Fruit fly (Drosophila melanogaster): Measurements from ENCODE around the gene CG17803.
"Not testable (repeated sequence)": the region's sequence is repeated elsewhere in the genome, so short reads cannot be mapped to it uniquely, and the experiment has no call there.

Gene CG17803

DNA sequence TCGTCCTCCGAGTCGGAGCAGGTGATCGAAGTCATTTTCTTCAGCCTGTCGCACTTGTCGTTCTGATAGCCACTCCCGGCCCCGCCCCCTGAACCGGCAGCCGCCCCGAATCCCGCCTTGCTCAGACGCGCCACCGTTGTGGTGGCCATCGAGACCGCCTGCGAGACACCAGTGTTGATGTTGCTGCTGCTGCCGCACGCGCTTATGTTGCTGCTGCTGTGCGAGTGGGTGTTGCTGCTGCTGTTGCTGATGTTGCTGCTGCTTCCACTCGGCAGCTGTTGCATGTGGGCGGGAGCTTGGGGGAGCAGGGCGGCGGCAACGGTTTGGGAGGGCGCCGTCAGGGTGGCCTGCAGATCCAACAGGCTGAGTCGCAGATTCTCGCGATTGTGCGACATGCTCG lies 27.4 kb downstream of the CG17803 start:
- TF ChIP-seq spab (GFP tag; optimal IDR thresholded peaks at IDR 0.05): no peak
- TF ChIP-seq fd85E (GFP tag; optimal IDR thresholded peaks at IDR 0.05): no peak
- TF ChIP-seq dac (GFP tag; optimal IDR thresholded peaks at IDR 0.05): no peak
- TF ChIP-seq CG10631 (GFP tag; optimal IDR thresholded peaks at IDR 0.05): no peak
- no peak for TF ChIP-seq Ets96B (tag; optimal IDR thresholded peaks at IDR 0.05)
- TF ChIP-seq Gug (GFP tag; IDR thresholded peaks at IDR 0.05): no peak

DNA sequence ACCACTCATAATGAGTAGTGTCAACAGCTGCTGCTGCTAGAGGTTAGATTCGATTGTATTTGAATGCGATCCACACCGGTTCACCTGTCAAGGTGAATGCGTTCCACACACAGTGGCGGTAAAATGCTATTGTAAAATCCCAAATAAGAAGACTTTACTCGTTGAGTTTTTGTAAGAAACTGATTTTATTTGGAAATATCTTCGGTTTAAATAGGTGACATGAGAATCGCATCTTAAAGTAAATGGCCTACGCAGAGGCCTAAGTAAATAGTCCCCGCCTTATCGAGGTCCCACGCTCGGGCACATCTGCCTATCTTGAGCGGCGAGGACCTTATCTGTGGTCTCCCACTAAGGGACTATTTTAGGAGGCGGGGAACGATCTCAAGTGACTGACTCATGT lies 38.2 kb downstream of the CG17803 start, which contains the start of gene TyrR:
TSS of gene TyrR (minus strand) at position 101 of the 400 bp plus-strand sequence.
- TF ChIP-seq Sox15, Blimp-1, fd59A (GFP tag; optimal IDR thresholded peaks at IDR 0.05): not testable (repeated sequence)

DNA sequence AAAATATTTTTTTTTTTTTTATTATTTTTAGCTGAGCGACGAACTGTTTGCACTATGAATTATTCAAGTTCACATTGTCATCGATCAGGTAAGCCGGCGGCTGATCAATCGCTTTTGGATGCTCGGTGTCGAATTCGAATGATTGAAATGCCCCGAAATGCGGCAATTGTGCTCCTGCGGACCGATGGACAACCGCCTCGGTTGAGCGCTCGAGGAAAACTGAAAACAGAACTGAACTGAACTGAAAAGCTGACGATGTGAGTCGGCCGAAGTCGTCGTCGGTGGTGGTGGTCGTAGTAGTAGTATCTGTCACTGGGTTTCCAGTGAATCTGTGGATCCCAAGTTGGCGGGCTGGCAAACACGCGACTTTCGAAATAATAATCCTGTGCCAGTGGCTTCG lies 39.1 kb downstream of the CG17803 start:
- TF ChIP-seq Hr39 (GFP tag; optimal IDR thresholded peaks at IDR 0.05) (no peak), CG10631 (GFP tag; optimal IDR thresholded peaks at IDR 0.05) (no peak), Ets21C (GFP tag; optimal IDR thresholded peaks at IDR 0.05) (no peak), vri (GFP tag; optimal IDR thresholded peaks at IDR 0.05) (no peak), CG15336 (GFP tag; IDR thresholded peaks at IDR 0.05) (no peak), Hr4 (GFP tag; optimal IDR thresholded peaks at IDR 0.05) (no peak), CG3919 (GFP tag; optimal IDR thresholded peaks at IDR 0.05) (no peak), CG11294 (GFP tag; IDR thresholded peaks at IDR 0.05) (no peak), Met (GFP tag; optimal IDR thresholded peaks at IDR 0.05) (no peak), Eip93F (GFP tag; optimal IDR thresholded peaks at IDR 0.05) (no peak), CG6792 (GFP tag; optimal IDR thresholded peaks at IDR 0.05) (no peak)

DNA sequence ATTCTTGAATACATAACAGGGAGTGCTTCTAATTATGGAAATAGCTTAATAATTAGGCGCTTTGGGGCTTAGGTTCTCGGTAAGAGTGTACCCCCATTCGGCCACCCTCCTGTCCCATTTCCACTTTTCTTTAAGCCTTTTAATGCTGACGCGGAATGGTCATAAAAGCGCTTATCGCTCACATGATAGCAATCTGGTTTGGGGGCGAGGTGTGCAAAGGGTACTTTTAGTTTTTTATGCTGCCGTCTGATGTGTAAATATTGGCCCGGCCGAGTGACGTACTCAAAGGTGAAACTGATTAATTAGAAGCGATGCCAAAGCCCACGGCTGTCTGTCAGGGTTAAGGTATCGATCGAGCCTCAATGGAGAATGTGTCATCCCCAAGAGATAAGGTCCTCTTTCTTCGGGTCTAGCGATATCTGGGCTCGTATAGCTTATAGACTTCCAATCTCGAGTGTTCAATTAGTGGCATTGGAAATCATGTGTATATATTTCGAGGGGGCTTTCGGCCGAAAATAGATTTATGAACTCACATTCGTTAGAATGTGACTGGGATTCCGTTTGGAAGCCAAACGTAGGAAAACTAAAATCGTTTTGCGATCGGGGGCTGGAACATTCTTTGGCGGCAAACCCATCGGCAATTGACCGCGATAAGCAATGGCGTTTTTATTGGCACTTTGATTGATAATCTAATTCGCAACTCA lies 41.4 kb downstream of the CG17803 start:
- TF ChIP-seq fkh (GFP tag; optimal IDR thresholded peaks at IDR 0.05) (peak; percentile 86), achi (GFP tag; optimal IDR thresholded peaks at IDR 0.05) (no peak)

DNA sequence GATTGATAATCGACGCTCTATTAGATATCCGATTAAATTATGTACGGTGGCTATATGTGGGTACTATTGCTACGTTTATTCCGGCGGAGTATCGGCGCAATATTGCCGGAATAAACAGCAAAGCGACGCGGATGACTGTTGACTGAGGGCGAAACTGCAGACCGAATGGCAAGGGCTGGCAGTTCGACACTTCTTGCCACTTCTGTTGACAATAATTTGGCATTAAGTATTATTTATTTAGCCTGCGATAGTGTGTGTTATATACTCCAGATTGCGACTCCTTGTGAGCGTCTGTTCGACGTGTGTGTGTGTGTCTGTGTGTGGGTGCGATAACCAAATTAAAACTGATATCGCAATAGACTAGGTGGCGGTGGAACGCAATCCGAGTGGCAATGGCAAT lies 42.4 kb downstream of the CG17803 start:
- TF ChIP-seq CG3032 (tag; optimal IDR thresholded peaks at IDR 0.05) (no peak), fkh (GFP tag; optimal IDR thresholded peaks at IDR 0.05) (peak; percentile 55)

Data from whole organism, prepupa.